Fruit fly (Drosophila melanogaster) whole organism, prepupa: Measurements from ENCODE around the gene CG44869.

ENCODE experiments used
- CG31627 ChIP-seq: fragments of 200-800 bp; sonication (Bioruptor generic); optimal IDR thresholded peaks from 3 replicates; lab custom pipeline; 2016; ENCODE audit warnings: missing biosample characterization, missing genetic modification characterization
- CG6854 ChIP-seq: fragments of 200-800 bp; sonication (Bioruptor generic); optimal IDR thresholded peaks from 2 replicates; lab custom pipeline; 2017; ENCODE audit warnings: missing biosample characterization, mild to moderate bottlenecking, missing genetic modification characterization
- CG8119 ChIP-seq: fragments of 200-800 bp; sonication (Bioruptor generic); IDR thresholded peaks from 3 replicates; pipeline ENCODE4 v1.3.6; 2022; ENCODE audit warnings: missing biosample characterization, missing genetic modification characterization
- Eip75B ChIP-seq: fragments of 200-800 bp; sonication (Bioruptor generic); optimal IDR thresholded peaks from 3 replicates; lab custom pipeline; 2016; ENCODE audit warnings: missing biosample characterization, missing genetic modification characterization
- Eip93F ChIP-seq: fragments of 200-800 bp; sonication (Bioruptor generic); optimal IDR thresholded peaks from 2 replicates; lab custom pipeline; 2016; ENCODE audit warnings: missing biosample characterization, mild to moderate bottlenecking, missing genetic modification characterization
- Sox102F ChIP-seq: fragments of 200-800 bp; sonication (Bioruptor generic); optimal IDR thresholded peaks from 2 replicates; lab custom pipeline; 2016; ENCODE audit warnings: missing biosample characterization, mild to moderate bottlenecking, missing genetic modification characterization
- dsx ChIP-seq: fragments of 200-800 bp; optimal IDR thresholded peaks from 3 replicates; lab custom pipeline; 2019; ENCODE audit warnings: missing biosample characterization, mild to moderate bottlenecking, missing genetic modification characterization, moderate library complexity; ENCODE audit not compliant: poor library complexity, severe bottlenecking
- fkh ChIP-seq: fragments of 200-800 bp; sonication (Bioruptor generic); optimal IDR thresholded peaks from 3 replicates; lab custom pipeline; 2017; ENCODE audit warnings: missing biosample characterization, mild to moderate bottlenecking, missing genetic modification characterization, moderate library complexity
- salr ChIP-seq, 2 experiments: fragments of 200-800 bp; sonication (Bioruptor generic); optimal IDR thresholded peaks; 3 replicates each; lab custom pipeline; 2016 to 2018; ENCODE audit warnings: missing biosample characterization in 2 of 2, missing genetic modification characterization in 2 of 2, mild to moderate bottlenecking in 1 of 2
- vri ChIP-seq: fragments of 200-800 bp; sonication (Bioruptor generic); optimal IDR thresholded peaks from 3 replicates; lab custom pipeline; 2016; ENCODE audit warnings: missing biosample characterization, mild to moderate bottlenecking, missing genetic modification characterization

dm6 chr2L:15371237-15371636 is 46.9 kb downstream of the CG44869 start:
- TF ChIP-seq CG8119 (GFP tag; lab: Robert Waterston, UW) (no peak), salr (GFP tag; optimal IDR thresholded peaks at IDR 0.05; lab: Kevin White, UChicago) (no peak), Sox102F (no peak), Eip93F (no peak), fkh (no peak), vri (no peak), dsx (no peak), Eip75B (GFP tag; lab: Kevin White, UChicago) (no peak), CG31627 (GFP tag; lab: Kevin White, UChicago) (no peak), CG6854 (GFP tag; lab: Kevin White, UChicago) (no peak)
